Worm (Caenorhabditis elegans): ENCODE measurements around the gene F35E8.1.

DNA sequence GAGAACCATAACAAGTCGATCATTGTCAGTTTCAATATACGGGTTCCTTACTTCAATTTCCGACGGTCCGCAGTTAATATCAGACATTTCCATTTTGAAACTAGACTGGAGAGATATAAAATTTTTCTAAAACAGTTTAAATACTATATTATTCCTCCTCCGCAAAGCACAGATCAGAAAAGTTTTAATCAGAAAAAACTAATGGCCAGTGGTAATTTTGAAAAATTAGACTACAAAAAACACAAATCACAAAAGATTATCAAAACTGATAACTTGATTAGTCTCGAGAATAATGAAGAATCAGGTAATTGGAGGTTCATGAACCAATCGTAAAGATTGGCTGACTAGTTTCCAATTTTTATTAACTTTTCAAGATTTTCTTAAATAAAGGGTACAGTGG, 19.5 kb downstream of the F35E8.1 start, which contains the start of gene T06C12.9:
- TF ChIP-seq unc-62 (GFP tag; optimal IDR thresholded peaks at IDR 0.05), result no peak
- no peak for TF ChIP-seq nhr-23 (tag; optimal IDR thresholded peaks at IDR 0.05)
- no peak for TF ChIP-seq ceh-16 (tag; optimal IDR thresholded peaks at IDR 0.05)
- TF ChIP-seq tbx-2 (tag; optimal IDR thresholded peaks at IDR 0.05), result no peak
- TF ChIP-seq elt-2 (tag; optimal IDR thresholded peaks at IDR 0.05), result no peak
- no peak for TF ChIP-seq ztf-4 (tag; optimal IDR thresholded peaks at IDR 0.05)
- no peak for TF ChIP-seq fos-1 (tag; optimal IDR thresholded peaks at IDR 0.05)

Data from whole organism, L3 larva.